Fruit fly (Drosophila melanogaster): Measurements from ENCODE around the gene CG11841.

The CG11841 gene

DNA sequence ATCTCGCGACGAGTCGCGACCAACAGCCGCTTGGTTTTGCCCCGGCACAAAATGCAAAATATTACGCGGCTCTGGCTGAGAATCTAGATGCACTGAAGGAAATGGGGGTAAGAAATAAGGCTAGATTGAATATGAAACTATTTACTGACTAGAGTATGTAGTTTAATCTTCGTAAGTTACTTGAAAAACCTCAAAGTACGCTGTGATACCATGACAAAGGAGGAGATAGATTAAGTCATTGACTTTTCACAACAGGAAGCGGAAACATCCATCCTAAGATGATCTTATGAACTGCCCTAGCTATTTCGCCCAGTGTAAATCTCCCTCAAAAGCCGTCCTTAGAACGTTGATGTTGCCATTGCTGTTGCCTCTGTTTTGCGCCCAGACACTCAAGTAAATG lies 43.3 kb downstream of the CG11841 start (continued):
- TF ChIP-seq crc (GFP tag; optimal IDR thresholded peaks at IDR 0.05) (no peak), CG6765 (GFP tag; optimal IDR thresholded peaks at IDR 0.05) (no peak), CG7556 (GFP tag; optimal IDR thresholded peaks at IDR 0.05) (peak; percentile 10), gsb (GFP tag; IDR thresholded peaks at IDR 0.05) (no peak), CTCF (GFP tag; optimal IDR thresholded peaks at IDR 0.05) (no peak), Antp (GFP tag; optimal IDR thresholded peaks at IDR 0.05) (peak; percentile 16), pho (GFP tag; optimal IDR thresholded peaks at IDR 0.05) (peak; percentile 5), kah (GFP tag; optimal IDR thresholded peaks at IDR 0.05) (no peak), sisA (GFP tag; IDR thresholded peaks at IDR 0.05) (0 out of 2 replicates have a peak, but pooled peaks have one; percentile 4), H2.0 (GFP tag; IDR thresholded peaks at IDR 0.05) (no peak), CHES-1-like (GFP tag; optimal IDR thresholded peaks at IDR 0.05) (no peak), CG2120 (GFP tag; optimal IDR thresholded peaks at IDR 0.05) (peak; percentile 23), Chrac-16 (GFP tag; optimal IDR thresholded peaks at IDR 0.05) (no peak), sens (GFP tag) (peak; percentile 78), dysf (GFP tag; IDR thresholded peaks at IDR 0.05) (peak; percentile 39; the same call in 1 of the 3 replicates), CG18599 (GFP tag; optimal IDR thresholded peaks at IDR 0.05) (peak; percentile 58), hbn (GFP tag; IDR thresholded peaks at IDR 0.05; ENCODE audit: partially characterized antibody) (no peak), nmo (GFP tag; optimal IDR thresholded peaks at IDR 0.05) (peak; percentile 6), ci (GFP tag; IDR thresholded peaks at IDR 0.05) (no peak), usp (GFP tag; optimal IDR thresholded peaks at IDR 0.05) (no peak)

DNA sequence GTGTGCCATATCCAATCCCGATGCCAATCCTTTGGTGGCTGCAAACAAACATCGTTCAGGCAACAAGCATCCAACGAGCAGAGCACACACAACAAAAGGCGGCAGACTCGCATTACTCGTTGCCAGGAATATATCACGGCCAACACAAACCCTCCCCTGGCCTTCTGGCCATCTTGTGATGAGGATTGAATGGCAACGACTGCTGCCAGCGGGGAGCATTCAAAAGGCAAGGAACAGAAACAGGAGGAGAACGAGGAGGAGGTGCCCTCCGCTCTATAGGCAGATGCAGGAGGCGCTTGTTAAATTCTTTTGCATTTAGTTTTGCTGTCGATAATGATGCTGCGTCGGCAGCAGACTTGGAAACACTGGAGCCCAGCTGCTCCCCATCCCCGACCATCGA lies 44.7 kb downstream of the CG11841 start:
- TF ChIP-seq ATbp (GFP tag; optimal IDR thresholded peaks at IDR 0.05), result no peak
- peak; percentile 54 for TF ChIP-seq Ets65A (GFP tag)

DNA sequence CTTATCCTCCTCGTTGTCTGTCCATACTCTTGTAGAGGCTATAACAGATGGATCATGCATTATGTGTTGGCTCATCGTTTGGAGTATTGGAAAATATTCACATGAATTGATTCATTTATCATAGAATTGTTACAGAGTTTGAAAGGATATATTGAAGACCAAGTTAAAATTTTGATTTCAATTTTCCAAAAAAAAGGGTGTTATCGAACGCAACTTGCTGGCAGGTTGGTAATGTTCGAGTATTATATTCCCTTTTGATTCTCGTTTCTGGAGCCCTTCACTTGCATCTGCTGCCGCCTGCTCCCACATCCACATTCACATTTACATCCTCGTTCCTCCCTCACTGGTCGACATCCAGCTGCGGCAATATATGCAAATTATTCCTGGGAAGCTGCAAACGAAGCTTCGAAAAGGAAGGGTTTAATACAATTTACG lies 45.2 kb downstream of the CG11841 start:
- TF ChIP-seq CG12769 (tag; optimal IDR thresholded peaks at IDR 0.05) (no peak), CG31388 (GFP tag; optimal IDR thresholded peaks at IDR 0.05) (no peak), bsh (GFP tag; optimal IDR thresholded peaks at IDR 0.05) (peak in 1 of 2 experiments; percentile 49), shn (GFP tag; optimal IDR thresholded peaks at IDR 0.05) (no peak), Trl (optimal IDR thresholded peaks at IDR 0.05) (no peak), Trl (GFP tag; optimal IDR thresholded peaks at IDR 0.05) (no peak), Drgx (GFP tag; IDR thresholded peaks at IDR 0.05) (0 out of 2 replicates have a peak, but pooled peaks have one; percentile 10), lbe (GFP tag; optimal IDR thresholded peaks at IDR 0.05) (peak; percentile 56)

DNA sequence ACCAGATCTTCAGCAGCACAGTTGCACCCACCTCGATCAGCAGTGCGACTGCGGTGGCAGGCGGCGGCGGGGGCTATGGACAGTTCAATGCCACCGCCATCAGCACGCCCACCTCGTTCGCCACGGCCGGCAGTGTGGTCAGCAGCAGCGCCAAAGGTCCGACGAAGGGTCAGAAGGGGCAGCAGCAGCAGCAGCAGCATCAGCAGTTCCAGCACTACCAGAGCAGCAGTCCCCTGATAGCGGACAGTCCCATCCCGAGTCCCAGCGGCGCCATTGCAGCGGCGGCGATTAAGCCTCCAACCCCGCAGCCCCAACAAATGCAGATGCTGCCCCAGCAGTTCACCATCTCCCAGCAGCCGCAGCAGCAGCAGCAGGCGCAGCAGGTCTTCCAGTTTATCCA lies 47.2 kb downstream of the CG11841 start:
- TF ChIP-seq peb (GFP tag; IDR thresholded peaks at IDR 0.05), result no peak
- peak; percentile 60 for TF ChIP-seq Med (GFP tag)
